Fruit fly (Drosophila melanogaster) whole organism, embryonic: Measurements from ENCODE around the gene CG16959.
A peak's percentile ranks its signal among the peaks of the same experiment; 100 is the strongest.

Source experiments
- ATbp ChIP-seq: fragments of 200-800 bp; sonication (Bioruptor generic); optimal IDR thresholded peaks from 2 replicates; lab custom pipeline; 2017; ENCODE audit warnings: missing biosample characterization, mild to moderate bottlenecking, missing genetic modification characterization, missing genetic modification reagents
- Asciz ChIP-seq: fragments of 200-800 bp; sonication (Bioruptor generic); optimal IDR thresholded peaks from 2 replicates; lab custom pipeline; 2017; ENCODE audit warnings: missing biosample characterization, mild to moderate bottlenecking, missing genetic modification characterization, missing genetic modification reagents
- Awh ChIP-seq: fragments of 200-800 bp; sonication (Bioruptor generic); IDR thresholded peaks from 2 replicates; pipeline ENCODE4, ENCODE4 v1.3.6; 2022; ENCODE audit warnings: missing biosample characterization, missing genetic modification characterization
- Bgb ChIP-seq: fragments of 200-800 bp; sonication (Bioruptor generic); IDR thresholded peaks from 2 replicates; pipeline ENCODE4 v1.3.6; 2022; ENCODE audit warnings: missing biosample characterization, missing genetic modification characterization; ENCODE audit not compliant: partially characterized antibody
- CG10209 ChIP-seq: fragments of 200-800 bp; sonication (Bioruptor generic); optimal IDR thresholded peaks from 3 replicates; lab custom pipeline; 2017; ENCODE audit warnings: missing biosample characterization, mild to moderate bottlenecking, missing genetic modification characterization, missing genetic modification reagents
- CG10366 ChIP-seq: fragments of 200-800 bp; sonication (Bioruptor generic); IDR thresholded peaks from 2 replicates; pipeline ENCODE4 v1.3.6; 2022; ENCODE audit warnings: missing biosample characterization, missing genetic modification characterization
- CG10543 ChIP-seq: fragments of 200-800 bp; sonication (Bioruptor generic); optimal IDR thresholded peaks from 3 replicates; lab custom pipeline; 2017; ENCODE audit warnings: missing biosample characterization, mild to moderate bottlenecking, missing genetic modification characterization, moderate library complexity
- CG11093 ChIP-seq: fragments of 200-800 bp; sonication (Bioruptor generic); IDR thresholded peaks from 3 replicates; pipeline ENCODE4 v1.3.6; 2022; ENCODE audit warnings: missing biosample characterization, missing genetic modification characterization
- CG11247 ChIP-seq: fragments of 200-800 bp; sonication (Bioruptor generic); IDR thresholded peaks from 2 replicates; pipeline ENCODE4 v1.3.6; 2022; ENCODE audit warnings: missing biosample characterization, missing genetic modification characterization
- CG1233 ChIP-seq: fragments of 200-800 bp; sonication (Bioruptor generic); optimal IDR thresholded peaks from 4 replicates; lab custom pipeline; 2018; ENCODE audit warnings: missing biosample characterization, mild to moderate bottlenecking, missing genetic modification characterization
- CG13123 ChIP-seq: fragments of 200-800 bp; sonication (Bioruptor generic); optimal IDR thresholded peaks from 2 replicates; lab custom pipeline; 2016; ENCODE audit warnings: missing biosample characterization, missing genetic modification characterization
- CG14014 ChIP-seq: fragments of 200-800 bp; sonication (Bioruptor generic); IDR thresholded peaks from 2 replicates; pipeline ENCODE4 v1.3.6; 2022; ENCODE audit warnings: missing biosample characterization, missing genetic modification characterization
- CG16815 ChIP-seq: fragments of 200-800 bp; sonication (Bioruptor generic); optimal IDR thresholded peaks from 3 replicates; lab custom pipeline; 2017; ENCODE audit warnings: missing biosample characterization, mild to moderate bottlenecking, missing genetic modification characterization
- CG17359 ChIP-seq: fragments of 200-800 bp; sonication (Bioruptor generic); optimal IDR thresholded peaks from 3 replicates; lab custom pipeline; 2018; ENCODE audit warnings: missing biosample characterization, mild to moderate bottlenecking, missing genetic modification characterization, moderate library complexity
- CG17568 ChIP-seq: fragments of 200-800 bp; sonication (Bioruptor generic); optimal IDR thresholded peaks from 2 replicates; lab custom pipeline; 2018; ENCODE audit warnings: missing biosample characterization, mild to moderate bottlenecking, missing genetic modification characterization, moderate library complexity
- CG18476 ChIP-seq: fragments of 200-800 bp; sonication (Bioruptor generic); optimal IDR thresholded peaks from 2 replicates; lab custom pipeline; 2016; ENCODE audit warnings: missing biosample characterization, mild to moderate bottlenecking, missing genetic modification characterization
- CG5245 ChIP-seq: fragments of 200-800 bp; sonication (Bioruptor generic); optimal IDR thresholded peaks from 3 replicates; lab custom pipeline; 2016; ENCODE audit warnings: missing biosample characterization, missing genetic modification characterization
- CG5953 ChIP-seq: fragments of 200-800 bp; sonication (Bioruptor generic); IDR thresholded peaks from 2 replicates; pipeline ENCODE4 v1.3.6; 2022; ENCODE audit warnings: missing biosample characterization, missing genetic modification characterization
- CG8388 ChIP-seq: fragments of 200-800 bp; sonication (Bioruptor generic); optimal IDR thresholded peaks from 2 replicates; lab custom pipeline; 2019; ENCODE audit warnings: missing biosample characterization, mild to moderate bottlenecking, missing genetic modification characterization, moderate library complexity
- CoRest ChIP-seq: fragments of 200-800 bp; sonication (Bioruptor generic); optimal IDR thresholded peaks from 3 replicates; lab custom pipeline; 2018; ENCODE audit warnings: missing biosample characterization, mild to moderate bottlenecking, missing genetic modification characterization, moderate library complexity
- Doc3 ChIP-seq: fragments of 200-800 bp; sonication (Bioruptor generic); IDR thresholded peaks from 3 replicates; pipeline ENCODE4 v1.3.6; 2022; ENCODE audit warnings: missing biosample characterization, missing genetic modification characterization; ENCODE audit not compliant: partially characterized antibody
- Eip74EF ChIP-seq, 2 experiments: fragments of 200-800 bp in 1 of 2; fragments of >200 bp in 1 of 2; sonication (Bioruptor generic) in 1 of 2; optimal IDR thresholded peaks; 2 replicates each; lab custom pipeline; 2017 to 2019; ENCODE audit warnings: missing biosample characterization in 2 of 2, missing genetic modification characterization in 2 of 2, mild to moderate bottlenecking in 1 of 2, moderate library complexity in 1 of 2
- H2.0 ChIP-seq: fragments of 200-800 bp; sonication (Bioruptor generic); IDR thresholded peaks from 2 replicates; pipeline ENCODE4 v1.3.6; 2022; ENCODE audit warnings: missing biosample characterization, missing genetic modification characterization
- Hey ChIP-seq: fragments of 200-800 bp; sonication (Bioruptor generic); optimal IDR thresholded peaks from 3 replicates; lab custom pipeline; 2018; ENCODE audit warnings: missing biosample characterization, mild to moderate bottlenecking, missing genetic modification characterization
- Hr3 ChIP-seq: fragments of 200-800 bp; sonication (Bioruptor generic); optimal IDR thresholded peaks from 3 replicates; lab custom pipeline; 2016; ENCODE audit warnings: missing biosample characterization, missing genetic modification characterization
- MTF-1 ChIP-seq: fragments of 200-800 bp; sonication (Bioruptor generic); optimal IDR thresholded peaks from 2 replicates; lab custom pipeline; 2018; ENCODE audit warnings: missing biosample characterization, mild to moderate bottlenecking, missing genetic modification characterization, borderline replicate concordance
- Max ChIP-seq: fragments of 200-800 bp; sonication (Bioruptor generic); optimal IDR thresholded peaks from 2 replicates; lab custom pipeline; 2016; ENCODE audit warnings: missing biosample characterization, mild to moderate bottlenecking, missing genetic modification characterization
- Nf-YA ChIP-seq: fragments of 200-800 bp; sonication (Bioruptor generic); IDR thresholded peaks from 2 replicates; pipeline ENCODE4 v1.3.6; 2022; ENCODE audit warnings: missing biosample characterization, missing genetic modification characterization
- Scr ChIP-seq: fragments of 200-800 bp; sonication (Bioruptor generic); IDR thresholded peaks from 2 replicates; pipeline ENCODE4 v1.3.6; 2022; ENCODE audit warnings: missing biosample characterization, missing genetic modification characterization; ENCODE audit not compliant: partially characterized antibody
- Six4 ChIP-seq: fragments of 200-800 bp; sonication (Bioruptor generic); optimal IDR thresholded peaks from 2 replicates; lab custom pipeline; 2016; ENCODE audit warnings: missing biosample characterization, missing genetic modification characterization
- bigmax ChIP-seq: fragments of 200-800 bp; sonication (Bioruptor generic); optimal IDR thresholded peaks from 2 replicates; lab custom pipeline; 2018; ENCODE audit warnings: missing biosample characterization, mild to moderate bottlenecking, missing genetic modification characterization
- br ChIP-seq: fragments of >200 bp; optimal IDR thresholded peaks from 2 replicates; lab custom pipeline; 2017
- chm ChIP-seq: fragments of 200-800 bp; sonication (Bioruptor generic); IDR thresholded peaks from 2 replicates; pipeline ENCODE4 v1.3.6; 2022; ENCODE audit warnings: missing biosample characterization, missing genetic modification characterization
- chn ChIP-seq: fragments of 200-800 bp; sonication (Bioruptor generic); optimal IDR thresholded peaks from 2 replicates; lab custom pipeline; 2016; ENCODE audit warnings: missing biosample characterization, missing genetic modification characterization
- danr ChIP-seq: fragments of 200-800 bp; sonication (Bioruptor generic); IDR thresholded peaks from 2 replicates; pipeline ENCODE4 v1.3.6; 2022; ENCODE audit warnings: missing biosample characterization, missing genetic modification characterization
- fd3F ChIP-seq: fragments of 200-800 bp; sonication (Bioruptor generic); optimal IDR thresholded peaks from 2 replicates; lab custom pipeline; 2018; ENCODE audit warnings: missing biosample characterization, mild to moderate bottlenecking, missing genetic modification characterization, moderate library complexity
- ftz-f1 ChIP-seq: fragments of 200-800 bp; sonication (Bioruptor generic); optimal IDR thresholded peaks from 2 replicates; lab custom pipeline; 2016; ENCODE audit warnings: missing biosample characterization, missing genetic modification characterization
- gro ChIP-seq: fragments of 200-800 bp; sonication (Bioruptor generic); optimal IDR thresholded peaks from 2 replicates; lab custom pipeline; 2016; ENCODE audit warnings: missing biosample characterization, missing genetic modification characterization
- hb ChIP-seq: fragments of 200-800 bp; sonication (Bioruptor generic); IDR thresholded peaks from 3 replicates; pipeline ENCODE4 v1.3.6; 2022; ENCODE audit warnings: missing biosample characterization, missing genetic modification characterization; ENCODE audit not compliant: partially characterized antibody
- knrl ChIP-seq: fragments of 200-800 bp; sonication (Bioruptor generic); IDR thresholded peaks from 3 replicates; pipeline ENCODE4 v1.3.6; 2022; ENCODE audit warnings: missing biosample characterization, missing genetic modification characterization; ENCODE audit not compliant: partially characterized antibody
- odd ChIP-seq: fragments of 200-800 bp; sonication (Bioruptor generic); optimal IDR thresholded peaks from 2 replicates; lab custom pipeline; 2017; ENCODE audit warnings: missing biosample characterization, mild to moderate bottlenecking, missing genetic modification characterization
- onecut ChIP-seq: fragments of 200-800 bp; sonication (Bioruptor generic); IDR thresholded peaks from 2 replicates; pipeline ENCODE4 v1.3.6; 2022; ENCODE audit warnings: missing biosample characterization, missing genetic modification characterization
- p53 ChIP-seq: fragments of 200-800 bp; sonication (Bioruptor generic); optimal IDR thresholded peaks from 2 replicates; lab custom pipeline; 2016; ENCODE audit warnings: missing biosample characterization, missing genetic modification characterization
- ro ChIP-seq: fragments of 200-800 bp; sonication (Bioruptor generic); IDR thresholded peaks from 2 replicates; pipeline ENCODE4 v1.3.6; 2022; ENCODE audit warnings: missing biosample characterization, missing genetic modification characterization
- row ChIP-seq: fragments of 200-800 bp; sonication (Bioruptor generic); IDR thresholded peaks from 3 replicates; pipeline ENCODE4 v1.3.6; 2022; ENCODE audit warnings: missing biosample characterization, missing genetic modification characterization
- seq ChIP-seq: fragments of 200-800 bp; sonication (Bioruptor generic); IDR thresholded peaks from 2 replicates; pipeline ENCODE4 v1.3.6; 2022; ENCODE audit warnings: missing biosample characterization, missing genetic modification characterization
- sob ChIP-seq: fragments of 200-800 bp; sonication (Bioruptor generic); IDR thresholded peaks from 2 replicates; pipeline ENCODE4 v1.3.6; 2022; ENCODE audit warnings: missing biosample characterization, missing genetic modification characterization
- ssp ChIP-seq: fragments of 200-800 bp; sonication (Bioruptor generic); IDR thresholded peaks from 2 replicates; pipeline ENCODE4 v1.3.6; 2022; ENCODE audit warnings: missing biosample characterization, missing genetic modification characterization
- ttk ChIP-seq: fragments of 200-800 bp; sonication (Bioruptor generic); IDR thresholded peaks from 2 replicates; pipeline ENCODE4 v2.1.2; 2022; ENCODE audit warnings: missing biosample characterization, missing genetic modification characterization

Gene CG16959

dm6 chr3L:15142004-15142890 lies 17.1 kb upstream of the CG16959 start, which contains the start of gene Pdi (continued):
- TF ChIP-seq gro (GFP tag; lab: Kevin White, UChicago), result peak; percentile 50
- peak; percentile 67 for TF ChIP-seq hb (GFP tag; lab: Robert Waterston, UW)
- no peak; the same call in 1 of the 2 replicates for TF ChIP-seq CG10366 (GFP tag; lab: Robert Waterston, UW)
- peak in 1 of 2 experiments; percentile 16 for TF ChIP-seq Eip74EF (GFP tag; optimal IDR thresholded peaks at IDR 0.05; lab: Kevin White, UChicago)
- TF ChIP-seq CG10543 (GFP tag; lab: Kevin White, UChicago), result no peak
- TF ChIP-seq knrl, result peak; percentile 79
- TF ChIP-seq CG17568 (GFP tag; lab: Kevin White, UChicago), result peak; percentile 26
- no peak for TF ChIP-seq CG14014 (GFP tag; lab: Robert Waterston, UW)
- TF ChIP-seq CG10209 (GFP tag; lab: Kevin White, UChicago), result no peak
- TF ChIP-seq bigmax (GFP tag; lab: Kevin White, UChicago), result no peak
- TF ChIP-seq CG13123 (GFP tag; lab: Kevin White, UChicago), result no peak
- TF ChIP-seq Nf-YA (GFP tag; lab: Robert Waterston, UW), result no peak
- TF ChIP-seq fd3F (GFP tag; lab: Kevin White, UChicago), result no peak
- TF ChIP-seq CG11247 (GFP tag; lab: Robert Waterston, UW), result no peak
- TF ChIP-seq Hey (tag; lab: Kevin White, UChicago), result no peak
- peak; percentile 43; the same call in 1 of the 2 replicates for TF ChIP-seq seq (GFP tag; lab: Robert Waterston, UW)
- TF ChIP-seq CoRest (tag; lab: Kevin White, UChicago), result peak; percentile 52
- TF ChIP-seq CG1233 (GFP tag; lab: Kevin White, UChicago), result no peak
- no peak for TF ChIP-seq H2.0 (GFP tag; lab: Robert Waterston, UW)
- no peak for TF ChIP-seq onecut (GFP tag; lab: Robert Waterston, UW)
- no peak for TF ChIP-seq CG5953 (GFP tag; lab: Robert Waterston, UW)
- no peak for TF ChIP-seq chn (GFP tag; lab: Kevin White, UChicago)
- TF ChIP-seq Bgb (GFP tag; lab: Robert Waterston, UW), result peak; percentile 76
- no peak for TF ChIP-seq CG11093
- TF ChIP-seq Six4 (GFP tag; lab: Kevin White, UChicago), result no peak
- TF ChIP-seq chm (GFP tag; lab: Robert Waterston, UW), result peak; percentile 72
- TF ChIP-seq sob (GFP tag; lab: Robert Waterston, UW), result peak; percentile 60; the same call in 1 of the 2 replicates
- no peak for TF ChIP-seq ttk (GFP tag; lab: Robert Waterston, UW)
- TF ChIP-seq ssp (GFP tag; lab: Robert Waterston, UW), result peak; percentile 25; the same call in 1 of the 2 replicates
- TF ChIP-seq CG8388 (GFP tag; lab: Kevin White, UChicago), result peak; percentile 12
- no peak for TF ChIP-seq ro (GFP tag; lab: Robert Waterston, UW)
- peak; percentile 16 for TF ChIP-seq CG5245 (GFP tag; lab: Kevin White, UChicago)
- TF ChIP-seq danr (GFP tag; lab: Robert Waterston, UW), result no peak
- TF ChIP-seq MTF-1, result peak; percentile 1
- TF ChIP-seq odd (GFP tag; lab: Kevin White, UChicago), result no peak
- no peak for TF ChIP-seq Max (GFP tag; lab: Kevin White, UChicago)
- no peak for TF ChIP-seq CG16815 (GFP tag; lab: Kevin White, UChicago)
- no peak for TF ChIP-seq p53 (GFP tag; lab: Kevin White, UChicago)
- TF ChIP-seq Doc3 (GFP tag; lab: Robert Waterston, UW), result peak; percentile 57
- TF ChIP-seq Awh, result no peak
- TF ChIP-seq ftz-f1 (GFP tag; lab: Kevin White, UChicago), result peak; percentile 28
- TF ChIP-seq Asciz (GFP tag; lab: Kevin White, UChicago), result no peak
- TF ChIP-seq CG17359 (tag; lab: Kevin White, UChicago), result peak; percentile 56
- TF ChIP-seq Hr3 (GFP tag; lab: Kevin White, UChicago), result peak; percentile 9
- TF ChIP-seq CG18476 (GFP tag; lab: Kevin White, UChicago), result no peak
- TF ChIP-seq ATbp (GFP tag; lab: Kevin White, UChicago), result peak; percentile 6
- TF ChIP-seq br (lab: Kevin White, UChicago), result no peak
- peak; percentile 69 for TF ChIP-seq Scr (GFP tag; lab: Robert Waterston, UW)
- TF ChIP-seq row (GFP tag; lab: Robert Waterston, UW), result peak; percentile 40; the same call in 1 of the 3 replicates
